Fruit fly (Drosophila melanogaster) Kc167 (cell line): Measurements from ENCODE around the gene Rpt3R.

ENCODE experiments used
- Myc ChIP-seq: fragments of >200 bp; optimal IDR thresholded peaks from 2 replicates; lab custom pipeline; 2017; ENCODE audit warnings: missing external identifiers
- Sin3A ChIP-seq: fragments of >200 bp; optimal IDR thresholded peaks from 2 replicates; lab custom pipeline; 2018; ENCODE audit warnings: missing external identifiers
- h ChIP-seq: fragments of >200 bp; optimal IDR thresholded peaks from 3 replicates; lab custom pipeline; 2018; ENCODE audit warnings: missing external identifiers
- insv ChIP-seq: fragments of >200 bp; optimal IDR thresholded peaks from 3 replicates; lab custom pipeline; 2018; ENCODE audit warnings: missing external identifiers
- psq ChIP-seq: fragments of >200 bp; optimal IDR thresholded peaks from 2 replicates; lab custom pipeline; 2017; ENCODE audit warnings: missing external identifiers
- ttk ChIP-seq: sonication (Bioruptor generic); optimal IDR thresholded peaks from 2 replicates; lab custom pipeline; 2017; ENCODE audit warnings: missing external identifiers

DNA sequence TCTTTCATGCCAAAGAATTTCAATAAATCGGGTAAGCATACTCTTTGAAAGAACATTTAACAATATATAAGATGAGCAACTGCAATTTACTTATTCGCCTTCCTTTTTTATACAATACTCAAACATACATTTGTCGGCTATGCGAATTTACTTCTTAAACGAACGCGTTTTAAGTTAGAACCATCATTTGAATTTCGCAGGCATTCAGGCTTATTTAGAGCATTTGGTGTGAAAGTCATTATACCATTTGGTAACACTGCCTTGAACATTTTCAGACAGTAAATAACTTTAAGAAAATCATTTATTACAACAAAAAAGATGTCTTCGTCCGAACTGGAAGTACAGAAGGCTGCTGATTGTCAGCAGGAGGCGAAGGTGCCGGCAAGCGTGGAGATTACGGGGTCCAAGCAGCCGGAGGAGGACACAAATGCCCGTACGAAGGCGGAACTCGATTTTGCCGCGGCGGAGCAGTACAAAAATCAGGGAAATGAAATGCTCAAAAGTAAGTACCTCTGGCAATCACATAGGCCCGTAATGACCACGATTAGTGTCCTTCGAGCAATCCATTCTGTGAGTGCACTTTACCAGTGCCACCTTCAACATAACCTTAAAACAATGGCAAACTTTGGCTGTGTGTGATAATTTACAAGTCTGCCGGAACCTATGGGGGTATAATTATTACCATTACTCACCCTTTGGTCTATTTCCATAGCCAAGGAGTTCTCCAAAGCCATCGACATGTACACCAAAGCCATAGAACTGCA lies 8.2 kb downstream of the Rpt3R start:
- no peak for TF ChIP-seq insv (lab: Kevin White, UChicago)
- no peak for TF ChIP-seq psq
- TF ChIP-seq ttk = no peak
- TF ChIP-seq Sin3A (lab: Kevin White, UChicago) = no peak
- no peak for TF ChIP-seq Myc (lab: Kevin White, UChicago)
- no peak for TF ChIP-seq h (lab: Kevin White, UChicago)
